Fruit fly (Drosophila melanogaster) whole organism, embryonic: ENCODE measurements around the gene pit.

ENCODE experiments used
- CG17612 ChIP-seq: fragments of 200-800 bp; sonication (Bioruptor generic); IDR thresholded peaks from 2 replicates; pipeline ENCODE4 v1.3.6; 2022; ENCODE audit warnings: missing biosample characterization, missing genetic modification characterization
- NC2α ChIP-seq: fragments of 200-800 bp; sonication (Bioruptor generic); optimal IDR thresholded peaks from 2 replicates; lab custom pipeline; 2016; ENCODE audit warnings: missing biosample characterization, missing genetic modification characterization

- TF ChIP-seq CG17612 (GFP tag; lab: Robert Waterston, UW) (no peak), NC2α (no peak)
Measured at dm6 chr3R:22080161-22080560, 46.1 kb downstream of the pit start, which contains the start of gene CG13408.
